Worm (Caenorhabditis elegans): ENCODE results near the gene cpz-2.

The cpz-2 gene

DNA sequence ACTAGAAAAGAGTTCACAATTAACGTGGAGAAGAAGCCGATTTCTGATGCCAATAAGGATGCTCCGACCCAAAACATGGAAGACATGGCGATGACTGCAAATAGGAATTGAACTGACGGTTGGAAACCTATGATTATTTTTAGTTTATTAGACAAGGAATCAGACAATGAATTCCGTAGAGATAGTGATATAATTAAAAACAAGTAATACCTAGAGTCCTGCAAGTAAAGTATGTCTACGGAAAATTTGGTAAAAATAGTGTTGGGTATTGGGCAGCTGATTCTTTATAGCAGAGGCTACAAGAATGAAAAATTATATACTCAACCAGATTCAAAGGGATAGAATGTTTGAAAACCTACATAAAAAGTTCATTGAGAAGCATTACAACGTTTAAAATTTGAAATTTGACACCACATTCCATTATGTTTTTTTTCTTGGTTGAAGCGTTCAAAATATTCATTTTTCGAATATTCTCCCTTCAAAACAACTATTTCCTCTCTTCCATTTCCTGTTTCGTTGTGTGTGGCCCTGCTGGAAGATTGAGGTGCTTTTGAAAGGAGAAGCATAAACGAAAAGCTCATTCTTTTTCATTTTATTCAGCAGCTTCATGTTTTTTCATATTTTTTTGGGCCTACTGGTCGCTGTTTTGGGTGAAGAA is 41.2 kb upstream of the cpz-2 start, which contains the start of the genes str-4 and lgc-48:
TSS of gene str-4 (minus strand) at position 101 of the 658 bp plus-strand sequence.
TSS of gene lgc-48 (plus strand) at position 608 of the 658 bp plus-strand sequence.
- no peak for TF ChIP-seq pha-2 (tag; optimal IDR thresholded peaks at IDR 0.05)
- TF ChIP-seq dmd-4 (tag; optimal IDR thresholded peaks at IDR 0.05; ENCODE audit: borderline replicate concordance), result no peak
- no peak for TF ChIP-seq C38D4.7 (GFP tag; optimal IDR thresholded peaks at IDR 0.05)
- TF ChIP-seq pag-3 (tag; optimal IDR thresholded peaks at IDR 0.05; ENCODE audit: borderline replicate concordance), result no peak
- TF ChIP-seq npax-4 (tag; optimal IDR thresholded peaks at IDR 0.05), result no peak
- TF ChIP-seq fkh-10 (GFP tag; optimal IDR thresholded peaks at IDR 0.05), result no peak
- TF ChIP-seq tbx-2 (tag; optimal IDR thresholded peaks at IDR 0.05), result no peak
- TF ChIP-seq unc-86 (tag; optimal IDR thresholded peaks at IDR 0.05), result no peak
- no peak for TF ChIP-seq lin-11 (tag; optimal IDR thresholded peaks at IDR 0.05)
- TF ChIP-seq pros-1 (tag; optimal IDR thresholded peaks at IDR 0.05), result no peak
- no peak for TF ChIP-seq ahr-1 (tag; optimal IDR thresholded peaks at IDR 0.05)
- TF ChIP-seq hlh-15 (tag; optimal IDR thresholded peaks at IDR 0.05), result no peak
- no peak for TF ChIP-seq hlh-6 (tag; optimal IDR thresholded peaks at IDR 0.05)
- TF ChIP-seq nfya-1 (tag; optimal IDR thresholded peaks at IDR 0.05), result no peak

DNA sequence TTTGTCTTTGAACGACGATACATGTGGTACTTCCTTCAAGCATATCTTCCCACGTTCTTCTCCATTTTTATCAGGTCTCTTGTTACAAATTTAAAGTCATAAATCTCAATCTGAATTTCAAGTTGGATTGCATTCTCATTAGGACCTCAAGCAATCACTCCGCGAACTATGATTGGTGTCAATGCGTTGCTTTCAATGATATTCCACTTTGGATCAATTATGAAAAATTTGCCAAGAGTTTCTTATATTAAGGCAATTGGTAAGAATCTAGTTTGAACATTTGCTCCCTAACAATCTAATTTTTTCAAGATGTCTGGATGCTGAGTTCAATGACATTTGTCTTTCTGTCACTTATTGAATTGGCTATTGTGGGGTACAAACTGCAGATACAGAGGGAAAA is 38.8 kb upstream of the cpz-2 start:
- TF ChIP-seq gmeb-2 (tag; optimal IDR thresholded peaks at IDR 0.05), result no peak
- TF ChIP-seq pax-1 (tag; optimal IDR thresholded peaks at IDR 0.05), result no peak
- no peak for TF ChIP-seq C08G9.2 (tag; optimal IDR thresholded peaks at IDR 0.05)
- no peak for TF ChIP-seq ztf-16 (tag; optimal IDR thresholded peaks at IDR 0.05)
- no peak for TF ChIP-seq F13H6.1 (tag; optimal IDR thresholded peaks at IDR 0.05)
- no peak for TF ChIP-seq che-1 (tag; optimal IDR thresholded peaks at IDR 0.05)
- TF ChIP-seq pag-3 (tag; optimal IDR thresholded peaks at IDR 0.05; ENCODE audit: borderline replicate concordance), result no peak
- no peak for TF ChIP-seq ceh-24 (tag; optimal IDR thresholded peaks at IDR 0.05)
- TF ChIP-seq ceh-45 (GFP tag; IDR thresholded peaks at IDR 0.05), result no peak
- no peak for TF ChIP-seq lim-6 (tag; optimal IDR thresholded peaks at IDR 0.05)
- no peak for TF ChIP-seq pha-4 (tag; optimal IDR thresholded peaks at IDR 0.05)
- TF ChIP-seq ceh-14 (tag; optimal IDR thresholded peaks at IDR 0.05), result no peak
- no peak for TF ChIP-seq K02D7.2 (tag; optimal IDR thresholded peaks at IDR 0.05)
- no peak for TF ChIP-seq hlh-8 (tag; optimal IDR thresholded peaks at IDR 0.05)
- no peak for TF ChIP-seq ceh-34 (tag; optimal IDR thresholded peaks at IDR 0.05)

DNA sequence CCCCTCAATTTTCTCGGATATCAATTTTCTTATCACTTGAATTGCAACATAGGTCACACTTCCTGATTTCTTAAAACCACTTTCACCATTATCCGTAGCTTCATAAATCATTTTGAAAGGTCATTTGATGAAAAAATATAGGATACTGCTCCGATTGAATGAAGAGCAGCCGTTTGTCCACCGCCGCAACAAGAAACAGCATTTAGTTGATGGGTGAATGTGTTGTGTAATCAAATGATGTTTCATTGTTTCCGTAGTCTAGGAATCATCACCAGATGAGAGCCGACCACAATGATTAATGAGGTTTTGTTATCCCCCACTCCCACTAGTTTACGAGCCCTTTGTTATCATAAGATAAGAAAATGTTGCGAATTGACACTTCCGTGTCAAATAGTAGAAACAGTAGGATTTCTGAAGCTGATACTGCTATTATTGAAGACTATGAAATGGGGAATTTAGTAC is 35.1 kb upstream of the cpz-2 start, which contains the start of gene twk-43:
TSS of gene twk-43 (plus strand) at position 412 of the 462 bp plus-strand sequence.
- peak; percentile 43 for TF ChIP-seq unc-55 (GFP tag; optimal IDR thresholded peaks at IDR 0.05)
- no peak for TF ChIP-seq madf-2 (tag; optimal IDR thresholded peaks at IDR 0.05)
- no peak for TF ChIP-seq ceh-6 (GFP tag; optimal IDR thresholded peaks at IDR 0.05)
- TF ChIP-seq ceh-18 (tag; optimal IDR thresholded peaks at IDR 0.05), result peak; percentile 32
- TF ChIP-seq lim-6 (tag; optimal IDR thresholded peaks at IDR 0.05), result no peak
- TF ChIP-seq ceh-19 (GFP tag; optimal IDR thresholded peaks at IDR 0.05), result no peak
- TF ChIP-seq ceh-30 (tag; optimal IDR thresholded peaks at IDR 0.05), result no peak
- no peak for TF ChIP-seq unc-3 (GFP tag; conservative IDR thresholded peaks at IDR 0.05)
- TF ChIP-seq unc-3 (tag; optimal IDR thresholded peaks at IDR 0.05), result no peak
- no peak for TF ChIP-seq ceh-24 (tag; optimal IDR thresholded peaks at IDR 0.05)
- TF ChIP-seq rnt-1 (tag; optimal IDR thresholded peaks at IDR 0.05), result peak; percentile 64

DNA sequence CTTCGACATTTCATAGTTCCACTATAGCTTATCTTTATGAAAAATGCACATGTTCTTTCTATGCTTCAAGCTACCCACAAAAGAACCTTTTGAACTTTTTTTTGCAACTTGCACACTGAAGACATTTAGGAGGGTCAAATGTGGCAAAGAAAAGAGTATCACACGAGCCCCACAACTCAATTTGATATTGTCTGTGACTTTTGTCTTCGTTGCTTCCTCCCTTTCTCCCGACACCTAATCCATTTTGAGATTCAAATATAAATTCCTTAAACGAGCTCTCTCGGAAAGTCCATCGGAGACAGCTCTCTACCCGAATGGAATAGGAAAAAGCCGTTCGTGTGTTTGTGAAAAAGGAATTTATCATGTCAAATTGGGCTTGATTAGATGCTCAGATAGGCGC is 30.7 kb upstream of the cpz-2 start:
- TF ChIP-seq sox-4 (tag; optimal IDR thresholded peaks at IDR 0.05), result no peak
- TF ChIP-seq hlh-6 (tag; optimal IDR thresholded peaks at IDR 0.05), result no peak

All from whole organism, late embryonic.